Worm (Caenorhabditis elegans) whole organism, L4 larva: ENCODE measurements around the gene W04G3.10.

ENCODE experiments used
- D1046.2 ChIP-seq: fragments of 200-800 bp; sonication (Bioruptor generic); IDR thresholded peaks from 2 replicates; pipeline ENCODE4 v1.3.6; 2022; ENCODE audit warnings: missing genetic modification characterization, missing compliant biosample characterization
- F37D6.2 ChIP-seq: sonication (generic microtip); optimal IDR thresholded peaks from 2 replicates; lab custom pipeline; 2016; ENCODE audit warnings: mild to moderate bottlenecking, missing genetic modification characterization, missing compliant biosample characterization
- F49E8.2 ChIP-seq: sonication (generic microtip); optimal IDR thresholded peaks from 2 replicates; lab custom pipeline; 2016; ENCODE audit warnings: missing compliant biosample characterization, mild to moderate bottlenecking, missing genetic modification characterization, borderline replicate concordance
- Y48G9A.11 ChIP-seq: fragments of 200-800 bp; sonication (Bioruptor generic); IDR thresholded peaks from 2 replicates; pipeline ENCODE4 v1.3.6; 2022; ENCODE audit warnings: missing genetic modification reagents, missing genetic modification characterization, missing compliant biosample characterization
- ZK337.2 ChIP-seq: fragments of 200-800 bp; sonication (Bioruptor generic); IDR thresholded peaks from 2 replicates; pipeline ENCODE4 v1.3.6; 2022; ENCODE audit warnings: missing genetic modification reagents, missing genetic modification characterization, missing compliant biosample characterization
- aha-1 ChIP-seq: fragments of 150-350 bp; peaks from one replicate; lab custom pipeline; 2014; ENCODE audit warnings: missing biosample characterization, missing genetic modification characterization
- aly-2 ChIP-seq: sonication (generic microtip); optimal IDR thresholded peaks from 2 replicates; lab custom pipeline; 2018; ENCODE audit warnings: missing biosample characterization, missing genetic modification characterization
- arid-1 ChIP-seq: fragments of 200-800 bp; sonication (Bioruptor generic); conservative IDR thresholded peaks from 2 replicates; pipeline ENCODE4 v1.3.6; 2022; ENCODE audit warnings: missing genetic modification reagents, missing genetic modification characterization, missing compliant biosample characterization
- attf-4 ChIP-seq: sonication (generic microtip); optimal IDR thresholded peaks from 3 replicates; lab custom pipeline; 2017; ENCODE audit warnings: missing biosample characterization, missing genetic modification characterization
- ceh-20 ChIP-seq: fragments of 200-800 bp; sonication (Bioruptor generic); IDR thresholded peaks from 2 replicates; pipeline ENCODE4 v1.3.6; 2022; ENCODE audit warnings: missing genetic modification reagents, missing genetic modification characterization, missing compliant biosample characterization
- ceh-44 ChIP-seq: fragments of 200-800 bp; sonication (Bioruptor generic); IDR thresholded peaks from 2 replicates; pipeline ENCODE4 v1.3.6; 2022; ENCODE audit warnings: missing genetic modification reagents, missing genetic modification characterization, missing compliant biosample characterization
- daf-16 ChIP-seq, 3 experiments: sonication (generic microtip); optimal IDR thresholded peaks; 2 replicates each; lab custom pipeline; 2016 to 2017; ENCODE audit warnings: missing genetic modification characterization in 3 of 3, missing genetic modification reagents in 3 of 3, mild to moderate bottlenecking in 2 of 3, missing compliant biosample characterization in 2 of 3, missing biosample characterization in 1 of 3, moderate library complexity in 1 of 3
- dmd-9 ChIP-seq: fragments of 200-800 bp; sonication (Bioruptor generic); IDR thresholded peaks from 2 replicates; pipeline ENCODE4 v1.3.6; 2022; ENCODE audit warnings: missing genetic modification reagents, missing genetic modification characterization, missing compliant biosample characterization
- dpl-1 ChIP-seq: fragments of 150-350 bp; optimal IDR thresholded peaks from 2 replicates; lab custom pipeline; 2014; ENCODE audit warnings: missing biosample characterization, missing genetic modification reagents, missing genetic modification characterization
- dve-1 ChIP-seq: sonication (generic microtip); optimal IDR thresholded peaks from 2 replicates; lab custom pipeline; 2017; ENCODE audit warnings: antibody characterized with exemption, mild to moderate bottlenecking, missing genetic modification characterization, missing compliant biosample characterization; ENCODE audit not compliant: insufficient read depth
- egl-27 ChIP-seq: sonication (generic microtip); optimal IDR thresholded peaks from 3 replicates; lab custom pipeline; 2017; ENCODE audit warnings: missing biosample characterization, missing genetic modification reagents, missing genetic modification characterization
- fkh-10 ChIP-seq: fragments of 150-350 bp; optimal IDR thresholded peaks from 2 replicates; lab custom pipeline; 2014; ENCODE audit warnings: missing biosample characterization, missing genetic modification reagents, missing genetic modification characterization
- hlh-11 ChIP-seq: fragments of 200-800 bp; sonication (Bioruptor generic); optimal IDR thresholded peaks from 2 replicates; lab custom pipeline; 2018; ENCODE audit warnings: mild to moderate bottlenecking, missing genetic modification characterization, missing compliant biosample characterization
- hlh-30 ChIP-seq: sonication (generic microtip); optimal IDR thresholded peaks from 2 replicates; lab custom pipeline; 2017; ENCODE audit warnings: antibody characterized with exemption, mild to moderate bottlenecking, missing genetic modification characterization, missing compliant biosample characterization; ENCODE audit not compliant: insufficient read depth
- jun-1 ChIP-seq: fragments of 150-350 bp; optimal IDR thresholded peaks from 2 replicates; lab custom pipeline; 2014; ENCODE audit warnings: missing biosample characterization, missing genetic modification reagents, missing genetic modification characterization
- lim-7 ChIP-seq: fragments of 200-800 bp; sonication (Bioruptor generic); IDR thresholded peaks from 2 replicates; pipeline ENCODE4 v1.3.6; 2022; ENCODE audit warnings: missing genetic modification characterization, missing compliant biosample characterization
- lin-39 ChIP-seq: fragments of 150-350 bp; optimal IDR thresholded peaks from 2 replicates; lab custom pipeline; 2014; ENCODE audit warnings: missing biosample characterization, missing genetic modification reagents, missing genetic modification characterization
- lir-3 ChIP-seq: sonication (generic microtip); optimal IDR thresholded peaks from 2 replicates; lab custom pipeline; 2016; ENCODE audit warnings: mild to moderate bottlenecking, missing genetic modification characterization, missing compliant biosample characterization
- madf-5 ChIP-seq, 2 experiments: fragments of 200-800 bp; sonication (Bioruptor generic); IDR thresholded peaks; 2 replicates each; pipeline ENCODE4 v1.3.6; 2022; ENCODE audit warnings: missing compliant biosample characterization in 2 of 2, missing genetic modification characterization in 2 of 2
- mdt-29 ChIP-seq: fragments of 200-800 bp; sonication (Bioruptor generic); IDR thresholded peaks from 2 replicates; pipeline ENCODE4 v1.3.6; 2022; ENCODE audit warnings: missing genetic modification reagents, missing genetic modification characterization, missing compliant biosample characterization
- mep-1 ChIP-seq: fragments of 150-350 bp; sonication (generic microtip); optimal IDR thresholded peaks from 3 replicates; lab custom pipeline; 2014; ENCODE audit warnings: missing biosample characterization, missing genetic modification characterization
- mxl-2 ChIP-seq: fragments of 200-800 bp; sonication (Bioruptor generic); conservative IDR thresholded peaks from 2 replicates; pipeline ENCODE4 v1.3.6; 2022; ENCODE audit warnings: missing genetic modification reagents, missing genetic modification characterization, missing compliant biosample characterization
- nhr-111 ChIP-seq: fragments of 200-800 bp; sonication (Bioruptor generic); optimal IDR thresholded peaks from 2 replicates; lab custom pipeline; 2018; ENCODE audit warnings: mild to moderate bottlenecking, missing genetic modification characterization, missing compliant biosample characterization
- nhr-28 ChIP-seq: fragments of 150-350 bp; optimal IDR thresholded peaks from 2 replicates; lab custom pipeline; 2014; ENCODE audit warnings: missing biosample characterization, missing genetic modification characterization
- nhr-41 ChIP-seq: fragments of 200-800 bp; sonication (Bioruptor generic); IDR thresholded peaks from 2 replicates; pipeline ENCODE4 v1.3.6; 2022; ENCODE audit warnings: missing genetic modification reagents, missing genetic modification characterization, missing compliant biosample characterization
- nhr-42 ChIP-seq: fragments of 200-800 bp; sonication (Bioruptor generic); IDR thresholded peaks from 2 replicates; pipeline ENCODE4 v1.3.6; 2022; ENCODE audit warnings: missing genetic modification characterization, missing compliant biosample characterization
- nhr-6 ChIP-seq: fragments of 150-350 bp; optimal IDR thresholded peaks from 2 replicates; lab custom pipeline; 2014; ENCODE audit warnings: missing biosample characterization, missing genetic modification characterization
- pha-4 ChIP-seq, 2 experiments: fragments of 150-350 bp in 1 of 2; fragments of 200-800 bp in 1 of 2; sonication (Bioruptor generic) in 1 of 2; IDR thresholded peaks in 1 of 2; optimal IDR thresholded peaks in 1 of 2; 2 replicates each; pipeline versions ENCODE4 v1.3.6 to Lab custom; 2014 to 2022; ENCODE audit warnings: missing genetic modification characterization in 2 of 2, missing genetic modification reagents in 2 of 2, missing biosample characterization in 1 of 2, missing compliant biosample characterization in 1 of 2
- pqm-1 ChIP-seq: sonication (generic microtip); optimal IDR thresholded peaks from 2 replicates; lab custom pipeline; 2017; ENCODE audit warnings: missing biosample characterization, missing genetic modification characterization
- rbr-2 ChIP-seq: sonication (generic microtip); optimal IDR thresholded peaks from 2 replicates; lab custom pipeline; 2016; ENCODE audit warnings: missing genotype, missing genetic modification characterization, missing compliant biosample characterization
- sdz-12 ChIP-seq: fragments of 200-800 bp; sonication (Bioruptor generic); optimal IDR thresholded peaks from 2 replicates; lab custom pipeline; 2018; ENCODE audit warnings: mild to moderate bottlenecking, missing genetic modification characterization, missing compliant biosample characterization
- set-16 ChIP-seq: fragments of 200-800 bp; sonication (Bioruptor generic); IDR thresholded peaks from 2 replicates; pipeline ENCODE4 v1.3.6; 2022; ENCODE audit warnings: missing genetic modification reagents, missing genetic modification characterization, missing compliant biosample characterization
- skn-1 ChIP-seq: fragments of 150-350 bp; optimal IDR thresholded peaks from 2 replicates; lab custom pipeline; 2014; ENCODE audit warnings: missing biosample characterization, missing genetic modification characterization
- snpc-4 ChIP-seq: fragments of 150-350 bp; optimal IDR thresholded peaks from 2 replicates; lab custom pipeline; 2014; ENCODE audit warnings: missing biosample characterization, missing genetic modification characterization
- unc-62 ChIP-seq, 3 experiments: fragments of 150-350 bp in 1 of 3; sonication (generic microtip); optimal IDR thresholded peaks in 2 of 3; peaks in 1 of 3; 1 replicate in 1 of 3; 2 replicates in 2 of 3; lab custom pipeline; 2014 to 2017; ENCODE audit warnings: missing biosample characterization in 3 of 3, missing genetic modification characterization in 3 of 3, missing genetic modification reagents in 3 of 3, missing genotype in 1 of 3
- zag-1 ChIP-seq: fragments of 150-350 bp; optimal IDR thresholded peaks from 2 replicates; lab custom pipeline; 2014; ENCODE audit warnings: missing biosample characterization, missing genetic modification characterization
- zfp-3 ChIP-seq: fragments of 200-800 bp; sonication (Bioruptor generic); conservative IDR thresholded peaks from 2 replicates; pipeline ENCODE4 v1.3.6; 2022; ENCODE audit warnings: missing genetic modification reagents, missing genetic modification characterization, missing compliant biosample characterization
- zip-11 ChIP-seq: fragments of 200-800 bp; sonication (Bioruptor generic); IDR thresholded peaks from 2 replicates; pipeline ENCODE4 v1.3.6; 2022; ENCODE audit warnings: missing genetic modification characterization, missing compliant biosample characterization
- ztf-7 ChIP-seq: fragments of 150-350 bp; optimal IDR thresholded peaks from 2 replicates; lab custom pipeline; 2014; ENCODE audit warnings: missing biosample characterization, missing genetic modification characterization

The W04G3.10 gene

DNA sequence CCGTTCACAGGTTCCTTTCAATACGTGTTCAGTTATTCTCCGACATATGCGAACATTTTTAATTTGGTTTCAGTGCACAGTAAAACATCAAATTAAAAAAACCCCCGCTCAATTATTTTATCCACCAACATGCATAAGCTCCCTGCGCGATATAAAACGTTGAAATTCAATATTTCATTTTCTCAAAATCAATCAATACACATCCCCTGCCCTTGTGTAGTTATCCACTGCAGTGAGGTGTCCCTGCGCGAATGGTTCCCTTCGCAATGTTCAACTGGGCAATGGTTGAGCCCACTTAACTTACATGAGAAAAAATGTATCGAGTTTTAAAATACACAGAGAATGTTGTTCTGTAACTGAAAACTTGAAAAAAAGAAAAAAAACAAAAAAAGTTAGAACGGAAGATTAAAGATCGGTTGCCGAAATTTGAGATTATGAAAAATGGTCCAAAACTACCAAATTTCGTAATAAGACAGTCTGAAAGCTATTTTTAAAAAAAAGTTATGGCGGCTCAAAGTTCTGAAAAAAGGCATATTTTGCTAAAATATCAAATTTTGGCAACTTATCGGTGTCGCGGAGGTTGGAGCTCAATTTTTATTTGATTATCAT lies 16.0 kb upstream of the W04G3.10 start (continued):
- peak; percentile 93 for TF ChIP-seq skn-1
- peak; percentile 96 for TF ChIP-seq arid-1 (GFP tag; lab: Robert Waterston, UW)
- peak; percentile 99 for TF ChIP-seq hlh-11 (tag; lab: Kevin White, UChicago)
- peak; percentile 95 for TF ChIP-seq ceh-44 (GFP tag; lab: Robert Waterston, UW)
- TF ChIP-seq snpc-4 (tag; lab: Kevin White, UChicago) = peak; percentile 31
- peak; percentile 100 for TF ChIP-seq aha-1

- TF ChIP-seq ceh-20 (no peak), lir-3 (tag; lab: Kevin White, UChicago) (no peak), pha-4 (GFP tag; IDR thresholded peaks at IDR 0.05; lab: Robert Waterston, UW) (no peak), pha-4 (tag; optimal IDR thresholded peaks at IDR 0.05; lab: Kevin White, UChicago) (no peak), madf-5 (GFP tag; IDR thresholded peaks at IDR 0.05; lab: Robert Waterston, UW) (no peak), rbr-2 (tag; lab: Kevin White, UChicago) (no peak), mep-1 (no peak), dve-1 (tag; lab: Kevin White, UChicago) (peak; percentile 46), dpl-1 (GFP tag; lab: Kevin White, UChicago) (no peak), zag-1 (tag; lab: Kevin White, UChicago) (no peak), fkh-10 (GFP tag; lab: Kevin White, UChicago) (no peak), unc-62 (GFP tag; optimal IDR thresholded peaks at IDR 0.05 in 1 of 2; lab: Kevin White, UChicago) (peak in 1 of 2 experiments; percentile 77), unc-62 (tag; optimal IDR thresholded peaks at IDR 0.05; lab: Kevin White, UChicago) (no peak), attf-4 (tag; lab: Kevin White, UChicago) (no peak), egl-27 (tag; lab: Kevin White, UChicago) (no peak), nhr-6 (tag; lab: Kevin White, UChicago) (peak; percentile 15), nhr-28 (tag; lab: Kevin White, UChicago) (peak; percentile 5), F49E8.2 (tag; lab: Kevin White, UChicago) (no peak), pqm-1 (peak; percentile 46)
These were observed 10.9 kb upstream of the W04G3.10 start, which contains the start of gene W04G3.11 for ce11 chrX:11088952-11089351. W04G3.11 (plus strand) TSS chrX:11089195.

- TF ChIP-seq jun-1 (tag; lab: Kevin White, UChicago) = no peak
- TF ChIP-seq nhr-41 (GFP tag; lab: Robert Waterston, UW) = no peak
- TF ChIP-seq arid-1 (GFP tag; lab: Robert Waterston, UW) = no peak
- no peak for TF ChIP-seq nhr-111 (GFP tag; lab: Kevin White, UChicago)
- TF ChIP-seq mxl-2 (GFP tag; lab: Robert Waterston, UW) = no peak
- TF ChIP-seq ztf-7 (tag; lab: Kevin White, UChicago) = no peak
These were observed 7.1 kb upstream of the W04G3.10 start, which contains the start of gene W04G3.7 for ce11 chrX:11085162-11085561. W04G3.7 (minus strand) TSS chrX:11085262.

DNA sequence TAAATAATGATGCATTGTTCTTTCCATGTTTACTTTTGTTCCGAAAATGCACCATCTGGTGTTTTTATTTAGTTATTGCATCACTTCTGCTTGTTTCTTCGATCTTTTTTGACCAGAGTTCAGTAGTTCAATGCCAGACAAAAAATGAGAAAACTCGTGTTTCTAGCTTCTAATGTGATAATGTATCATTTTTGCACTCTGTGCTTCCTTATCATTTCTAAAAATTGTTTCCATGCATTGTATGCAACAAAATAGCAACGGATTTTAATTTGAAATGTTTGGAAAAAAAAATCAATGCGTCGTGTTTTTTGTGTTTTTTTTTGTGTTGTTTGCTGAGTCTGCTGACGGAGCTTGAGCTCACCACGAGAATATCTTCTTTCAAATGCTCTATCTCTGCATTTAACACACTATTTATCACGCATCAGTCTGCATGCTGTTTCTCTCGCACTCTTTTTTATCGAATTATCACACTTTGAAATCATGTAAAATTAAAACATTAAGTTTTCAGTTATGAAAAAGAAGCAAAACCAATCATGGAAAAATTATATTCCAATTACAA lies 2.2 kb upstream of the W04G3.10 start, which contains the start of gene sulp-7:
sulp-7 (plus strand) TSS at position 509 of the 559 bp plus-strand sequence.
- TF ChIP-seq set-16 (GFP tag; lab: Robert Waterston, UW) (no peak), aly-2 (tag; lab: Kevin White, UChicago) (no peak), ZK337.2 (no peak), mdt-29 (no peak), daf-16 (GFP tag; optimal IDR thresholded peaks at IDR 0.05; lab: Kevin White, UChicago) (peak in 1 of 2 experiments; percentile 20), daf-16 (tag; optimal IDR thresholded peaks at IDR 0.05; lab: Kevin White, UChicago) (peak; percentile 44), Y48G9A.11 (no peak), lin-39 (tag; lab: Kevin White, UChicago) (no peak), nhr-6 (tag; lab: Kevin White, UChicago) (no peak), F37D6.2 (tag; lab: Kevin White, UChicago) (no peak), dmd-9 (GFP tag; lab: Robert Waterston, UW) (no peak), zip-11 (GFP tag; lab: Robert Waterston, UW) (no peak), D1046.2 (GFP tag; lab: Robert Waterston, UW) (no peak), lim-7 (no peak), rbr-2 (tag; lab: Kevin White, UChicago) (no peak), ceh-20 (no peak), pqm-1 (peak; percentile 33), zfp-3 (GFP tag; lab: Robert Waterston, UW) (no peak), hlh-30 (peak; percentile 65), sdz-12 (GFP tag; lab: Kevin White, UChicago) (no peak), nhr-42 (GFP tag; lab: Robert Waterston, UW) (no peak)
